Worm (Caenorhabditis elegans): ENCODE measurements around the gene M151.3.

Gene M151.3

ce11 chrII:3630810-3631209, 3.8 kb downstream of the M151.3 start, which contains the start of gene M151.2:
TSS of gene M151.2 (plus strand) at chrII:3631110.
- TF ChIP-seq cnd-1 (tag; optimal IDR thresholded peaks at IDR 0.05): no peak
- TF ChIP-seq bed-3 (GFP tag; optimal IDR thresholded peaks at IDR 0.05): no peak
- no peak for TF ChIP-seq lin-13 (tag; optimal IDR thresholded peaks at IDR 0.05)
- no peak for TF ChIP-seq unc-120 (tag; optimal IDR thresholded peaks at IDR 0.05; ENCODE audit: poor library complexity, severe bottlenecking)
- no peak for TF ChIP-seq ceh-43 (GFP tag; optimal IDR thresholded peaks at IDR 0.05)
- TF ChIP-seq zip-8 (tag; optimal IDR thresholded peaks at IDR 0.05): no peak
- TF ChIP-seq sptf-1 (tag; optimal IDR thresholded peaks at IDR 0.05): no peak
- TF ChIP-seq mab-5 (tag; optimal IDR thresholded peaks at IDR 0.05): no peak
- TF ChIP-seq blmp-1 (tag; optimal IDR thresholded peaks at IDR 0.05): no peak
- no peak for TF ChIP-seq lin-32 (GFP tag; optimal IDR thresholded peaks at IDR 0.05)
- TF ChIP-seq unc-39 (tag; optimal IDR thresholded peaks at IDR 0.05): no peak
- TF ChIP-seq mls-2 (tag; optimal IDR thresholded peaks at IDR 0.05): no peak
- no peak for TF ChIP-seq nhr-76 (tag; optimal IDR thresholded peaks at IDR 0.05)
- no peak for TF ChIP-seq mep-1 (tag; optimal IDR thresholded peaks at IDR 0.05)
- no peak for TF ChIP-seq sem-2 (GFP tag; optimal IDR thresholded peaks at IDR 0.05)

- TF ChIP-seq mls-2 (tag; optimal IDR thresholded peaks at IDR 0.05) (no peak), ceh-43 (GFP tag; optimal IDR thresholded peaks at IDR 0.05) (no peak), nhr-28 (tag; optimal IDR thresholded peaks at IDR 0.05) (no peak), snpc-4 (tag; optimal IDR thresholded peaks at IDR 0.05) (no peak), tbx-8 (GFP tag; optimal IDR thresholded peaks at IDR 0.05) (no peak), elt-1 (tag; optimal IDR thresholded peaks at IDR 0.05; ENCODE audit: borderline replicate concordance, insufficient read depth) (no peak), M03D4.4 (tag; optimal IDR thresholded peaks at IDR 0.05) (no peak), sptf-1 (tag; optimal IDR thresholded peaks at IDR 0.05) (no peak)
Measured at ce11 chrII:3634765-3635164, 7.8 kb downstream of the M151.3 start.

ce11 chrII:3639238-3639637, 12.3 kb downstream of the M151.3 start, which contains the start of gene fbxb-31:
TSS of gene fbxb-31 (minus strand) at chrII:3639338.
- TF ChIP-seq hlh-1 (tag; optimal IDR thresholded peaks at IDR 0.05) (no peak), nhr-237 (tag; optimal IDR thresholded peaks at IDR 0.05) (no peak), pha-4 (tag; optimal IDR thresholded peaks at IDR 0.05) (no peak), bed-3 (GFP tag; optimal IDR thresholded peaks at IDR 0.05) (no peak), nhr-76 (tag; optimal IDR thresholded peaks at IDR 0.05) (no peak), elt-3 (tag; optimal IDR thresholded peaks at IDR 0.05) (no peak), ceh-43 (GFP tag; optimal IDR thresholded peaks at IDR 0.05) (no peak), unc-120 (tag; optimal IDR thresholded peaks at IDR 0.05; ENCODE audit: poor library complexity, severe bottlenecking) (no peak), flh-1 (GFP tag; optimal IDR thresholded peaks at IDR 0.05) (no peak)

- no peak for TF ChIP-seq unc-62 (GFP tag; optimal IDR thresholded peaks at IDR 0.05)
- no peak for TF ChIP-seq ceh-39 (tag; optimal IDR thresholded peaks at IDR 0.05)
- no peak for TF ChIP-seq mls-2 (tag; optimal IDR thresholded peaks at IDR 0.05)
- TF ChIP-seq drap-1 (GFP tag; optimal IDR thresholded peaks at IDR 0.05): no peak
- no peak for TF ChIP-seq elt-3 (tag; optimal IDR thresholded peaks at IDR 0.05)
- TF ChIP-seq nhr-28 (tag; optimal IDR thresholded peaks at IDR 0.05): no peak
- TF ChIP-seq sem-2 (GFP tag; optimal IDR thresholded peaks at IDR 0.05): no peak
- no peak for TF ChIP-seq cnd-1 (tag; optimal IDR thresholded peaks at IDR 0.05)
Measured at ce11 chrII:3640197-3640596, 13.2 kb downstream of the M151.3 start, which contains the start of gene M151.10. TSS of gene M151.10 (minus strand) at chrII:3640297.

ce11 chrII:3641197-3641596, 14.2 kb downstream of the M151.3 start, which contains the start of gene M151.1:
TSS of gene M151.1 (plus strand) at chrII:3641497.
- TF ChIP-seq ceh-43 (GFP tag; optimal IDR thresholded peaks at IDR 0.05) (no peak), sptf-1 (tag; optimal IDR thresholded peaks at IDR 0.05) (no peak), tbx-8 (GFP tag; optimal IDR thresholded peaks at IDR 0.05) (no peak), mab-5 (tag; optimal IDR thresholded peaks at IDR 0.05) (no peak), blmp-1 (tag; optimal IDR thresholded peaks at IDR 0.05) (no peak), nhr-12 (tag; optimal IDR thresholded peaks at IDR 0.05) (no peak), ceh-39 (tag; optimal IDR thresholded peaks at IDR 0.05) (no peak), lin-32 (GFP tag; optimal IDR thresholded peaks at IDR 0.05) (no peak), lsy-2 (tag; optimal IDR thresholded peaks at IDR 0.05) (no peak), ham-2 (GFP tag; optimal IDR thresholded peaks at IDR 0.05) (no peak), sem-2 (GFP tag; optimal IDR thresholded peaks at IDR 0.05) (no peak), unc-120 (tag; optimal IDR thresholded peaks at IDR 0.05; ENCODE audit: poor library complexity, severe bottlenecking) (no peak), pha-4 (tag; optimal IDR thresholded peaks at IDR 0.05) (no peak), lin-13 (tag; optimal IDR thresholded peaks at IDR 0.05) (no peak), nhr-28 (tag; optimal IDR thresholded peaks at IDR 0.05) (no peak), elt-3 (tag; optimal IDR thresholded peaks at IDR 0.05) (no peak), mls-2 (tag; optimal IDR thresholded peaks at IDR 0.05) (no peak), nhr-76 (tag; optimal IDR thresholded peaks at IDR 0.05) (no peak), nhr-2 (tag; optimal IDR thresholded peaks at IDR 0.05) (no peak)
